Worm (Caenorhabditis elegans): Measurements from ENCODE around the gene col-162.

- TF ChIP-seq ceh-82 (tag; optimal IDR thresholded peaks at IDR 0.05): no peak
- no peak for TF ChIP-seq nhr-77 (tag; optimal IDR thresholded peaks at IDR 0.05)
- TF ChIP-seq lin-39 (tag; optimal IDR thresholded peaks at IDR 0.05): no peak
- no peak for TF ChIP-seq nhr-76 (tag; optimal IDR thresholded peaks at IDR 0.05)
- TF ChIP-seq nhr-11 (tag; optimal IDR thresholded peaks at IDR 0.05): no peak
- TF ChIP-seq snpc-4 (tag; optimal IDR thresholded peaks at IDR 0.05): no peak
- TF ChIP-seq fkh-2 (tag; optimal IDR thresholded peaks at IDR 0.05): no peak
- TF ChIP-seq aly-2 (tag; optimal IDR thresholded peaks at IDR 0.05): no peak
- TF ChIP-seq elt-2 (tag; optimal IDR thresholded peaks at IDR 0.05): no peak
- TF ChIP-seq nhr-25 (tag; optimal IDR thresholded peaks at IDR 0.05): no peak
Measured at ce11 chrV:13455448-13455847, 13.7 kb downstream of the col-162 start, which contains the start of gene lurp-3.
